Worm (Caenorhabditis elegans) whole organism, late embryonic: ENCODE data around the gene srt-43.

ENCODE experiments used
- C08G9.2 ChIP-seq: sonication (generic microtip); optimal IDR thresholded peaks from 2 replicates; lab custom pipeline; 2016; ENCODE audit warnings: mild to moderate bottlenecking, missing genetic modification characterization, moderate library complexity, missing compliant biosample characterization
- F13H6.1 ChIP-seq: sonication (generic microtip); optimal IDR thresholded peaks from 2 replicates; lab custom pipeline; 2016; ENCODE audit warnings: missing genetic modification characterization, missing compliant biosample characterization
- K02D7.2 ChIP-seq: sonication (generic microtip); optimal IDR thresholded peaks from 2 replicates; lab custom pipeline; 2017; ENCODE audit warnings: mild to moderate bottlenecking, missing genetic modification characterization, missing compliant biosample characterization
- T23F11.4 ChIP-seq: fragments of 200-800 bp; sonication (Bioruptor generic); optimal IDR thresholded peaks from 2 replicates; lab custom pipeline; 2018; ENCODE audit warnings: mild to moderate bottlenecking, missing genetic modification characterization, missing compliant biosample characterization
- ahr-1 ChIP-seq: sonication (generic microtip); optimal IDR thresholded peaks from 2 replicates; lab custom pipeline; 2016; ENCODE audit warnings: missing genetic modification characterization, missing compliant biosample characterization
- ama-1 ChIP-seq: fragments of 150-350 bp; optimal IDR thresholded peaks from 2 replicates; lab custom pipeline; 2014
- ceh-2 ChIP-seq: sonication (generic microtip); optimal IDR thresholded peaks from 2 replicates; lab custom pipeline; 2016; ENCODE audit warnings: missing genotype, missing genetic modification characterization, missing compliant biosample characterization
- ceh-22 ChIP-seq: sonication (generic microtip); optimal IDR thresholded peaks from 2 replicates; lab custom pipeline; 2017; ENCODE audit warnings: missing biosample characterization, missing genetic modification characterization
- ceh-24 ChIP-seq: sonication (generic microtip); optimal IDR thresholded peaks from 2 replicates; lab custom pipeline; 2016; ENCODE audit warnings: mild to moderate bottlenecking, missing genetic modification characterization, missing compliant biosample characterization
- ceh-31 ChIP-seq: sonication (generic microtip); optimal IDR thresholded peaks from 2 replicates; lab custom pipeline; 2016; ENCODE audit warnings: missing genetic modification characterization, missing compliant biosample characterization
- ceh-34 ChIP-seq: sonication (generic microtip); optimal IDR thresholded peaks from 2 replicates; lab custom pipeline; 2016; ENCODE audit warnings: mild to moderate bottlenecking, missing genetic modification characterization, missing compliant biosample characterization
- ceh-45 ChIP-seq: fragments of 200-800 bp; sonication (Bioruptor generic); IDR thresholded peaks from 2 replicates; pipeline ENCODE4 v1.3.6; 2022; ENCODE audit warnings: missing genetic modification reagents, missing genetic modification characterization, missing compliant biosample characterization
- ceh-48 ChIP-seq: sonication (generic microtip); optimal IDR thresholded peaks from 2 replicates; lab custom pipeline; 2016; ENCODE audit warnings: missing genetic modification characterization, inconsistent platforms, missing compliant biosample characterization
- ceh-6 ChIP-seq: fragments of 200-800 bp; sonication (Bioruptor generic); optimal IDR thresholded peaks from 2 replicates; lab custom pipeline; 2018; ENCODE audit warnings: mild to moderate bottlenecking, missing genetic modification characterization, missing compliant biosample characterization
- ceh-9 ChIP-seq: sonication (generic microtip); optimal IDR thresholded peaks from 2 replicates; lab custom pipeline; 2016; ENCODE audit warnings: mild to moderate bottlenecking, missing genetic modification characterization, inconsistent platforms, missing compliant biosample characterization
- che-1 ChIP-seq: sonication (generic microtip); optimal IDR thresholded peaks from 2 replicates; lab custom pipeline; 2016; ENCODE audit warnings: mild to moderate bottlenecking, missing genetic modification characterization, missing compliant biosample characterization
- dve-1 ChIP-seq: sonication (generic microtip); optimal IDR thresholded peaks from 2 replicates; lab custom pipeline; 2017; ENCODE audit warnings: antibody characterized with exemption, mild to moderate bottlenecking, missing genetic modification characterization, missing compliant biosample characterization
- elt-2 ChIP-seq: sonication (generic microtip); optimal IDR thresholded peaks from 2 replicates; lab custom pipeline; 2016; ENCODE audit warnings: missing genetic modification reagents, missing genetic modification characterization, missing compliant biosample characterization
- ets-4 ChIP-seq: sonication (generic microtip); optimal IDR thresholded peaks from 2 replicates; lab custom pipeline; 2016; ENCODE audit warnings: missing genetic modification characterization, missing compliant biosample characterization
- fkh-6 ChIP-seq: sonication (generic microtip); optimal IDR thresholded peaks from 2 replicates; lab custom pipeline; 2016; ENCODE audit warnings: missing genetic modification characterization, missing compliant biosample characterization
- hlh-6 ChIP-seq: sonication (generic microtip); optimal IDR thresholded peaks from 2 replicates; lab custom pipeline; 2016; ENCODE audit warnings: missing genotype, missing genetic modification characterization, missing compliant biosample characterization
- lim-6 ChIP-seq: sonication (generic microtip); optimal IDR thresholded peaks from 2 replicates; lab custom pipeline; 2016; ENCODE audit warnings: missing genetic modification characterization, missing compliant biosample characterization
- madf-2 ChIP-seq: sonication (generic microtip); optimal IDR thresholded peaks from 2 replicates; lab custom pipeline; 2017; ENCODE audit warnings: missing genetic modification characterization, missing compliant biosample characterization
- mec-3 ChIP-seq: sonication (generic microtip); optimal IDR thresholded peaks from 2 replicates; lab custom pipeline; 2016; ENCODE audit warnings: borderline replicate concordance, missing genetic modification characterization, missing compliant biosample characterization
- nfya-1 ChIP-seq: sonication (generic microtip); optimal IDR thresholded peaks from 2 replicates; lab custom pipeline; 2017; ENCODE audit warnings: missing genetic modification characterization, mild to moderate bottlenecking, missing compliant biosample characterization, antibody characterized with exemption, moderate library complexity
- nhr-232 ChIP-seq: sonication (generic microtip); optimal IDR thresholded peaks from 2 replicates; lab custom pipeline; 2016; ENCODE audit warnings: missing genetic modification characterization, missing compliant biosample characterization
- npax-4 ChIP-seq: sonication (generic microtip); optimal IDR thresholded peaks from 2 replicates; lab custom pipeline; 2016; ENCODE audit warnings: missing genetic modification characterization, missing compliant biosample characterization
- pag-3 ChIP-seq: sonication (generic microtip); optimal IDR thresholded peaks from 2 replicates; lab custom pipeline; 2016; ENCODE audit warnings: missing compliant biosample characterization, missing genetic modification characterization, borderline replicate concordance
- pax-1 ChIP-seq: fragments of 150-350 bp; optimal IDR thresholded peaks from 2 replicates; lab custom pipeline; 2014; ENCODE audit warnings: missing biosample characterization, missing genetic modification characterization
- pros-1 ChIP-seq: fragments of 150-350 bp; optimal IDR thresholded peaks from 2 replicates; lab custom pipeline; 2014; ENCODE audit warnings: missing biosample characterization, missing genetic modification reagents, missing genetic modification characterization
- ref-2 ChIP-seq: sonication (generic microtip); optimal IDR thresholded peaks from 2 replicates; lab custom pipeline; 2016; ENCODE audit warnings: missing genetic modification characterization, missing compliant biosample characterization
- sdc-2 ChIP-seq: sonication (generic microtip); optimal IDR thresholded peaks from 2 replicates; lab custom pipeline; 2016; ENCODE audit warnings: missing genotype, missing genetic modification characterization, missing compliant biosample characterization
- syd-9 ChIP-seq: sonication (generic microtip); optimal IDR thresholded peaks from 2 replicates; lab custom pipeline; 2016; ENCODE audit warnings: mild to moderate bottlenecking, missing genetic modification characterization, moderate library complexity, missing compliant biosample characterization
- tbx-2 ChIP-seq: sonication (generic microtip); optimal IDR thresholded peaks from 2 replicates; lab custom pipeline; 2016; ENCODE audit warnings: missing genetic modification characterization, missing compliant biosample characterization
- tbx-7 ChIP-seq: sonication (generic microtip); optimal IDR thresholded peaks from 2 replicates; lab custom pipeline; 2016; ENCODE audit warnings: missing genotype, missing genetic modification characterization, missing compliant biosample characterization
- ttx-3 ChIP-seq: sonication (generic microtip); optimal IDR thresholded peaks from 2 replicates; lab custom pipeline; 2016; ENCODE audit warnings: missing genetic modification reagents, missing genetic modification characterization, missing compliant biosample characterization
- unc-42 ChIP-seq: sonication (generic microtip); optimal IDR thresholded peaks from 2 replicates; lab custom pipeline; 2016; ENCODE audit warnings: missing genotype, missing genetic modification characterization, missing compliant biosample characterization
- unc-55 ChIP-seq: sonication (generic microtip); optimal IDR thresholded peaks from 2 replicates; lab custom pipeline; 2017; ENCODE audit warnings: missing biosample characterization, missing genetic modification reagents, missing genetic modification characterization
- zip-5 ChIP-seq: sonication (generic microtip); optimal IDR thresholded peaks from 2 replicates; lab custom pipeline; 2016; ENCODE audit warnings: missing genetic modification characterization, missing compliant biosample characterization

srt-43 gene

ce11 chrV:12784861-12785260, 15.8 kb downstream of the srt-43 start, which contains the start of gene sre-20:
Gene sre-20 (minus strand): TSS chrV:12784961.
- TF ChIP-seq ceh-22 (tag; lab: Kevin White, UChicago) (no peak), ceh-24 (no peak), pros-1 (tag; lab: Kevin White, UChicago) (no peak), C08G9.2 (tag; lab: Kevin White, UChicago) (no peak), ref-2 (tag; lab: Kevin White, UChicago) (no peak), unc-42 (tag; lab: Kevin White, UChicago) (no peak), ceh-45 (no peak), tbx-7 (tag; lab: Kevin White, UChicago) (no peak), nhr-232 (tag; lab: Kevin White, UChicago) (no peak), F13H6.1 (no peak), ceh-9 (tag; lab: Kevin White, UChicago) (no peak), elt-2 (tag; lab: Kevin White, UChicago) (no peak), mec-3 (tag; lab: Kevin White, UChicago) (no peak), T23F11.4 (GFP tag; lab: Kevin White, UChicago) (no peak)

ce11 chrV:12786340-12786739, 17.3 kb downstream of the srt-43 start:
- no peak for TF ChIP-seq elt-2 (tag; lab: Kevin White, UChicago)
- TF ChIP-seq zip-5 (tag; lab: Kevin White, UChicago) = no peak
- no peak for TF ChIP-seq ahr-1 (tag; lab: Kevin White, UChicago)
- no peak for TF ChIP-seq ceh-24
- no peak for TF ChIP-seq dve-1 (tag; lab: Kevin White, UChicago)
- no peak for TF ChIP-seq K02D7.2 (tag; lab: Kevin White, UChicago)
- TF ChIP-seq syd-9 (tag; lab: Kevin White, UChicago) = no peak
- TF ChIP-seq pax-1 = no peak
- no peak for TF ChIP-seq pag-3 (tag; lab: Kevin White, UChicago)
- TF ChIP-seq hlh-6 = no peak
- no peak for TF ChIP-seq ceh-48 (tag; lab: Kevin White, UChicago)

DNA sequence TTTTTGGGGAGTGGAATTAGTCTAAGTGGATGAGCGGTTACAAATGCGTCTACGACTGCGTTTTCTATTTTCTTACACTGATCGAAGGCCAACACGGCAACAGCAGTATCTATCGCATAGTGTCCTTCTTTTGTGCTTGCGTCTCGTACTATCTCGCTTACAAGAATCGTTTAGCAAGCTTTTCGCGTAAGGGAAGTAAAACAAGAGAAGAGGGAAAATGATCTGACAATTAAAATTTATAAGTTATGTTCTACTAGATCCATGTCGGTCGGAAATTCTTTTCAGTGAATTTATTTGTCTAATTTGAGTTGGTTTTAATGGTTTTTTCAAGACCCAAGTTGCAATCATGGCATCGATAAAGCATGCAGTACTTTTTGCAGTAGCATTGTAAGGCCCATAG, 18.0 kb downstream of the srt-43 start, which contains the start of gene fkb-4:
TSS of gene fkb-4 (minus strand) at position 101 of the 400 bp plus-strand sequence.
- no peak for TF ChIP-seq pros-1 (tag; lab: Kevin White, UChicago)
- no peak for TF ChIP-seq ets-4
- no peak for TF ChIP-seq ceh-22 (tag; lab: Kevin White, UChicago)
- no peak for TF ChIP-seq syd-9 (tag; lab: Kevin White, UChicago)
- TF ChIP-seq che-1 (tag; lab: Kevin White, UChicago) = no peak
- no peak for TF ChIP-seq unc-42 (tag; lab: Kevin White, UChicago)
- no peak for TF ChIP-seq pax-1
- no peak for TF ChIP-seq nfya-1 (tag; lab: Kevin White, UChicago)
- TF ChIP-seq ama-1 (lab: Kevin White, UChicago) = no peak
- TF ChIP-seq ceh-31 = no peak
- no peak for TF ChIP-seq lim-6
- TF ChIP-seq T23F11.4 (GFP tag; lab: Kevin White, UChicago) = no peak
- TF ChIP-seq madf-2 (tag; lab: Kevin White, UChicago) = no peak
- no peak for TF ChIP-seq K02D7.2 (tag; lab: Kevin White, UChicago)

DNA sequence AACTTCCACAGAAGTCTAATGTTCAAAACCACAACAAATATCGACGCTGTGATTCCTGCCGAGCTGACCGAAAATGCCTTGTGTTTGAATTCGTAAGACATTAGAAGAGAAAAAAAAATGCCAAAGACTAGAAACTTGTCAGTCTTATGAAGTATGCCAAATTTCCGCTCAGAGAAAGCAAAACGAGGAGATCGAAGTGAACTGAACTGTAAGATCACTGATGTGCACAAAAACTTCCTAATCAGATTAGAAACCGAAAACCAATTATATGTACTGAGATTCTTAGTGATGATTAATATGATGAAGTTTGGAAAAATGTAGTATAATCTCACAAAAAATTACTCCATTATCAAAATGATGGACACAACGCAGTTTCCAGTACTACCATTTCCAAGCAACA, 19.4 kb downstream of the srt-43 start, which contains the start of gene srbc-44:
TSS of gene srbc-44 (minus strand) at position 101 of the 400 bp plus-strand sequence.
- TF ChIP-seq ceh-48 (tag; lab: Kevin White, UChicago) (no peak), F13H6.1 (no peak), lim-6 (no peak)

DNA sequence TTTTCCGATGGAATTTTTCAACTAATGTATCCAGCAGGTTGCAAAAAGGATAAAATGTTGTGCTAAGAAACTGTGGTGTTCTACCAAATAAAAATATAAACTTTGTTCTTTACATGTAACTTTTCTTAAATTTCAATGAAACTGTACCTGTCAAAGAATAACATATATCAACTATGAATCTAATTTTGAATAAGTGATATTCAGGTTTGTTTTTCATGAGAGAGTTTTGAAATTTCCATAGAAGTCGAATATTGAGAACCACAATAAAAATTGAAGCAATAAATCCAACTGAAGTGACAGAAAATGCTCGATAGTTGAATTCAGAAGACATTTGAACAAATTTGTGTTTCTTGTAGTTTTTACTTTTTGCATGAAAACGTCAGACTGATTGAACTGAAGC, 21.1 kb downstream of the srt-43 start, which contains the start of gene srbc-43:
TSS of gene srbc-43 (minus strand) at position 331 of the 400 bp plus-strand sequence.
- TF ChIP-seq ceh-9 (tag; lab: Kevin White, UChicago) (no peak), ama-1 (lab: Kevin White, UChicago) (no peak), ceh-31 (no peak), ceh-2 (tag; lab: Kevin White, UChicago) (no peak), ttx-3 (tag; lab: Kevin White, UChicago) (no peak), unc-55 (GFP tag; lab: Kevin White, UChicago) (no peak), fkh-6 (no peak), hlh-6 (no peak), unc-42 (tag; lab: Kevin White, UChicago) (no peak), ceh-34 (tag; lab: Kevin White, UChicago) (no peak), ceh-6 (no peak), sdc-2 (tag; lab: Kevin White, UChicago) (no peak), tbx-7 (tag; lab: Kevin White, UChicago) (no peak), ceh-24 (no peak), syd-9 (tag; lab: Kevin White, UChicago) (no peak), npax-4 (tag; lab: Kevin White, UChicago) (no peak), che-1 (tag; lab: Kevin White, UChicago) (no peak), tbx-2 (tag; lab: Kevin White, UChicago) (no peak), lim-6 (no peak)
